Worm (Caenorhabditis elegans): ENCODE data around the gene T19H12.12.

ce11 chrV:4929842-4930241, 45.3 kb downstream of the T19H12.12 start, which contains the start of gene str-205:
- TF ChIP-seq nhr-76 (tag; optimal IDR thresholded peaks at IDR 0.05) (no peak), nhr-28 (tag; optimal IDR thresholded peaks at IDR 0.05) (no peak), pha-4 (tag; optimal IDR thresholded peaks at IDR 0.05) (no peak), snpc-4 (tag; optimal IDR thresholded peaks at IDR 0.05) (no peak), M03D4.4 (tag; optimal IDR thresholded peaks at IDR 0.05) (no peak), lsy-2 (tag; optimal IDR thresholded peaks at IDR 0.05) (no peak), zip-8 (tag; optimal IDR thresholded peaks at IDR 0.05) (no peak), mab-5 (tag; optimal IDR thresholded peaks at IDR 0.05) (no peak), drap-1 (GFP tag; optimal IDR thresholded peaks at IDR 0.05) (no peak), ceh-43 (GFP tag; optimal IDR thresholded peaks at IDR 0.05) (no peak), mep-1 (tag; optimal IDR thresholded peaks at IDR 0.05) (no peak)

Measured in whole organism, mixed stage, embryonic.